Worm (Caenorhabditis elegans) whole organism, L2 larva: ENCODE results near the gene dpy-2.
A peak's percentile ranks its signal among the peaks of the same experiment; 100 is the strongest.

Experiments
- C34F6.9 ChIP-seq: fragments of 150-350 bp; optimal IDR thresholded peaks from 2 replicates; lab custom pipeline; 2014; ENCODE audit warnings: missing biosample characterization, missing genetic modification characterization
- R02D3.7 ChIP-seq: fragments of 150-350 bp; optimal IDR thresholded peaks from 2 replicates; lab custom pipeline; 2014; ENCODE audit warnings: missing biosample characterization, missing genetic modification characterization
- ZK546.5 ChIP-seq: sonication (generic microtip); optimal IDR thresholded peaks from 2 replicates; lab custom pipeline; 2017; ENCODE audit warnings: missing biosample characterization, missing genetic modification characterization
- alr-1 ChIP-seq: fragments of 150-350 bp; optimal IDR thresholded peaks from 2 replicates; lab custom pipeline; 2014; ENCODE audit warnings: missing biosample characterization, missing genetic modification characterization
- ama-1 ChIP-seq: fragments of 150-350 bp; optimal IDR thresholded peaks from 2 replicates; lab custom pipeline; 2018; ENCODE audit warnings: inconsistent platforms
- blmp-1 ChIP-seq: sonication (generic microtip); optimal IDR thresholded peaks from 2 replicates; lab custom pipeline; 2017; ENCODE audit warnings: missing genetic modification characterization, mild to moderate bottlenecking, missing compliant biosample characterization, antibody characterized with exemption, moderate library complexity; ENCODE audit not compliant: insufficient read depth
- ceh-16 ChIP-seq: fragments of 150-350 bp; optimal IDR thresholded peaks from 2 replicates; lab custom pipeline; 2014; ENCODE audit warnings: missing biosample characterization, missing genetic modification characterization
- ceh-82 ChIP-seq: fragments of 150-350 bp; optimal IDR thresholded peaks from 2 replicates; lab custom pipeline; 2014; ENCODE audit warnings: missing biosample characterization, missing genetic modification characterization
- crh-2 ChIP-seq: sonication (generic microtip); optimal IDR thresholded peaks from 2 replicates; lab custom pipeline; 2017; ENCODE audit warnings: missing biosample characterization, missing genetic modification characterization
- dmd-4 ChIP-seq: sonication (generic microtip); optimal IDR thresholded peaks from 2 replicates; lab custom pipeline; 2017; ENCODE audit warnings: missing biosample characterization, missing genetic modification characterization
- egl-27 ChIP-seq: sonication (generic microtip); optimal IDR thresholded peaks from 3 replicates; lab custom pipeline; 2017; ENCODE audit warnings: missing biosample characterization, missing genetic modification reagents, missing genetic modification characterization
- fos-1 ChIP-seq: fragments of 150-350 bp; optimal IDR thresholded peaks from 2 replicates; lab custom pipeline; 2014; ENCODE audit warnings: missing biosample characterization, missing genetic modification characterization
- gmeb-1 ChIP-seq: fragments of 150-350 bp; optimal IDR thresholded peaks from 2 replicates; lab custom pipeline; 2014; ENCODE audit warnings: missing biosample characterization, missing genetic modification characterization
- lin-11 ChIP-seq: fragments of 150-350 bp; sonication (generic microtip); optimal IDR thresholded peaks from 2 replicates; lab custom pipeline; 2014; ENCODE audit warnings: missing biosample characterization, missing genetic modification characterization, inconsistent platforms, mixed read lengths
- lin-13 ChIP-seq: fragments of 150-350 bp; optimal IDR thresholded peaks from 2 replicates; lab custom pipeline; 2014; ENCODE audit warnings: missing biosample characterization, missing genetic modification reagents, missing genetic modification characterization
- lsy-2 ChIP-seq, 2 experiments: fragments of 150-350 bp in 1 of 2; sonication (generic microtip) in 1 of 2; optimal IDR thresholded peaks; 2 replicates each; lab custom pipeline; 2014 to 2017; ENCODE audit warnings: missing biosample characterization in 2 of 2, missing genetic modification characterization in 2 of 2
- mbf-1 ChIP-seq: sonication (generic microtip); optimal IDR thresholded peaks from 2 replicates; lab custom pipeline; 2017; ENCODE audit warnings: missing biosample characterization, missing genetic modification characterization
- mdl-1 ChIP-seq, 2 experiments: fragments of 150-350 bp in 1 of 2; sonication (generic microtip) in 1 of 2; optimal IDR thresholded peaks; 2 replicates each; lab custom pipeline; 2017; ENCODE audit warnings: missing biosample characterization in 2 of 2, missing genetic modification characterization in 2 of 2
- nhr-10 ChIP-seq: sonication (generic microtip); optimal IDR thresholded peaks from 2 replicates; lab custom pipeline; 2017; ENCODE audit warnings: missing biosample characterization, missing genetic modification characterization
- nhr-11 ChIP-seq: fragments of 150-350 bp; optimal IDR thresholded peaks from 2 replicates; lab custom pipeline; 2014; ENCODE audit warnings: missing biosample characterization, missing genetic modification characterization
- nhr-129 ChIP-seq: fragments of 150-350 bp; optimal IDR thresholded peaks from 2 replicates; lab custom pipeline; 2014; ENCODE audit warnings: missing biosample characterization, missing genetic modification characterization
- nhr-21 ChIP-seq: fragments of 150-350 bp; optimal IDR thresholded peaks from 2 replicates; lab custom pipeline; 2014; ENCODE audit warnings: missing biosample characterization, missing genetic modification characterization
- nhr-23 ChIP-seq: fragments of 150-350 bp; optimal IDR thresholded peaks from 2 replicates; lab custom pipeline; 2014; ENCODE audit warnings: missing biosample characterization, missing genetic modification reagents, missing genetic modification characterization
- nhr-237 ChIP-seq: fragments of 150-350 bp; optimal IDR thresholded peaks from 2 replicates; lab custom pipeline; 2014; ENCODE audit warnings: missing biosample characterization, missing genetic modification characterization
- nhr-25 ChIP-seq: fragments of 150-350 bp; sonication (generic microtip); optimal IDR thresholded peaks from 3 replicates; lab custom pipeline; 2014; ENCODE audit warnings: missing biosample characterization, missing genetic modification characterization
- nhr-77 ChIP-seq: fragments of 150-350 bp; optimal IDR thresholded peaks from 2 replicates; lab custom pipeline; 2014; ENCODE audit warnings: missing biosample characterization, missing genetic modification characterization
- peb-1 ChIP-seq: fragments of 150-350 bp; optimal IDR thresholded peaks from 2 replicates; lab custom pipeline; 2014; ENCODE audit warnings: missing biosample characterization, missing genetic modification characterization
- sem-4 ChIP-seq: fragments of 150-350 bp; optimal IDR thresholded peaks from 2 replicates; lab custom pipeline; 2014; ENCODE audit warnings: missing biosample characterization, missing genetic modification reagents, missing genetic modification characterization
- skn-1 ChIP-seq: sonication (generic microtip); optimal IDR thresholded peaks from 2 replicates; lab custom pipeline; 2017; ENCODE audit warnings: missing biosample characterization, missing genetic modification characterization
- sma-9 ChIP-seq, 2 experiments: fragments of 150-350 bp in 1 of 2; sonication (generic microtip) in 1 of 2; optimal IDR thresholded peaks; 2 replicates each; lab custom pipeline; 2014 to 2016; ENCODE audit warnings: missing genetic modification characterization in 2 of 2, mild to moderate bottlenecking in 1 of 2, missing biosample characterization in 1 of 2, missing compliant biosample characterization in 1 of 2, missing genetic modification reagents in 1 of 2, moderate library complexity in 1 of 2
- unc-62 ChIP-seq: fragments of 150-350 bp; optimal IDR thresholded peaks from 2 replicates; lab custom pipeline; 2014; ENCODE audit warnings: missing biosample characterization, missing genetic modification reagents, missing genetic modification characterization
- zag-1 ChIP-seq: fragments of 150-350 bp; optimal IDR thresholded peaks from 2 replicates; lab custom pipeline; 2014; ENCODE audit warnings: missing biosample characterization, missing genetic modification characterization
- ztf-11 ChIP-seq: sonication (generic microtip); optimal IDR thresholded peaks from 2 replicates; lab custom pipeline; 2017; ENCODE audit warnings: missing biosample characterization, missing genetic modification characterization
- ztf-4 ChIP-seq: fragments of 150-350 bp; optimal IDR thresholded peaks from 2 replicates; lab custom pipeline; 2014; ENCODE audit warnings: missing biosample characterization, missing genetic modification characterization

dpy-2 gene

DNA sequence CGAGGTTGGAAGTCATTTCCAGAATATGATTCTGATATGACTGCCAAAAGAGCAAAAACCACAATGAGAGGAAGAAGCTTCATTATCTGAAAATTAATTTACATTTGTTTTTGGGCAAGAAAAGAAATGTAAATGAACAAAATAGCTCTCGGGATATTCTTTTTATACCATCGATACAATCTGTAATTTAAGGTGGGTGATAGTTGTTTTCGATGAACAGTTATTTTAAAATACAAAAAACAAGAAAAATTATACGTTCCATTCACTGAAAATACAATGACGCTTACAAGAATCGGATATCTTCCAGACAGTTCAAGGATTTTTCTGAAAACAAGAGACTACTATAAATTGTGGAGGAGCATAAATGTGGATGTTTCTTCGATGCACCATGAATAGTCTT is 30.6 kb downstream of the dpy-2 start, which contains the start of gene ins-15:
Gene ins-15, minus strand, starts transcription at position 101 of the 400 bp plus-strand sequence.
- no peak for TF ChIP-seq dmd-4 (tag; lab: Kevin White, UChicago)
- TF ChIP-seq unc-62 = no peak
- no peak for TF ChIP-seq mdl-1 (tag; optimal IDR thresholded peaks at IDR 0.05; lab: Kevin White, UChicago)
- TF ChIP-seq nhr-23 (tag; lab: Kevin White, UChicago) = no peak
- TF ChIP-seq lsy-2 (tag; optimal IDR thresholded peaks at IDR 0.05; lab: Kevin White, UChicago) = no peak
- TF ChIP-seq crh-2 (tag; lab: Kevin White, UChicago) = no peak
- TF ChIP-seq sem-4 = no peak

DNA sequence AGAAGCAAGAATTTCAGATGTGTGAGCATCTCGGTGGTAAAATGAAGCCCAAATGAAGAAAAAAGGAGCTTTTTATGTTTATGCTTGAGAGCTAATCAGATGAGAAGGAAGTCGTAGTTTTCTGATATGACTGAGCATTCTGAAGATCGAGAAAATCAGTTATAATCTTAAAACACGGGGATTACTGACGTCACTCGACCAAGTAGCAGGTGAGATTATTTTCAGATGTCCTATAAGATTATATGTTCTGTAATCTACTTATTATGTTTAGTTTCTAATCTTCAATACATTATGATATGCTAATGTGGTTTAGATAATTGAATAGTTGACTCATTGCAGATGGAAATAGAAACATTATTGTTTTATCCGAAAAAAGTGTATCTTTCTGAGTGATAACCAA is 31.7 kb downstream of the dpy-2 start, which contains the start of gene ins-14:
Gene ins-14, minus strand, starts transcription at position 32 of the 400 bp plus-strand sequence.
- TF ChIP-seq sem-4 (no peak), sma-9 (GFP tag; optimal IDR thresholded peaks at IDR 0.05; lab: Kevin White, UChicago) (peak; percentile 33), sma-9 (tag; optimal IDR thresholded peaks at IDR 0.05; lab: Kevin White, UChicago) (no peak)

- TF ChIP-seq ztf-4 (tag; lab: Kevin White, UChicago) (no peak), fos-1 (tag; lab: Kevin White, UChicago) (no peak), nhr-25 (tag; lab: Kevin White, UChicago) (no peak), lin-11 (tag; lab: Kevin White, UChicago) (no peak), skn-1 (no peak), nhr-129 (tag; lab: Kevin White, UChicago) (no peak), C34F6.9 (no peak)
Measured at ce11 chrII:6746404-6746803, 32.3 kb downstream of the dpy-2 start, which contains the start of gene F41G3.5. F41G3.5 (plus strand) TSS chrII:6746704.

DNA sequence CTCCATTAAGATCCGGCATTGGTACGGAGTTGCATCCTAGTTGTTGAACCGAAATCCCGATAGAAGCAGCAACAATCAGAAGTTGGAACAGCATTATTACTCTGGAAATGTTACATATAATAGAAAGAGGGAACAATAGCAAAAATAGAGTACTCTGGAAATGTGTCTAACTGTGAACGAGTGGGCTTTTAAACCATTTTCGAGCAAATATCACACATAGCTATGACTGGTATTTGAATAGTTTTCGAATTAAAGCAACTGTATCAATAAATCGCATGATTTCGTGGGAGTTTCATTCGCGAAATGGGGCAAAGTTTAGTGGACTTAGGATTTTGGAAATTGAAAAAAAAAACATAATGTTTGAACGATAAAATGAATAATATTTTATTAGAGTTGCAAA is 35.3 kb downstream of the dpy-2 start, which contains the start of gene F41G3.10:
Gene F41G3.10, minus strand, starts transcription at position 101 of the 400 bp plus-strand sequence.
- no peak for TF ChIP-seq lin-13 (GFP tag; lab: Kevin White, UChicago)
- no peak for TF ChIP-seq nhr-237 (tag; lab: Kevin White, UChicago)
- TF ChIP-seq nhr-10 = no peak
- no peak for TF ChIP-seq skn-1
- TF ChIP-seq nhr-77 (tag; lab: Kevin White, UChicago) = no peak
- TF ChIP-seq ztf-4 (tag; lab: Kevin White, UChicago) = no peak
- no peak for TF ChIP-seq nhr-23 (tag; lab: Kevin White, UChicago)
- TF ChIP-seq ZK546.5 (tag; lab: Kevin White, UChicago) = no peak
- TF ChIP-seq zag-1 (tag; lab: Kevin White, UChicago) = no peak
- TF ChIP-seq ama-1 (lab: Kevin White, UChicago) = no peak
- no peak for TF ChIP-seq R02D3.7
- no peak for TF ChIP-seq peb-1 (tag; lab: Kevin White, UChicago)
- no peak for TF ChIP-seq gmeb-1 (tag; lab: Kevin White, UChicago)
- TF ChIP-seq sem-4 = no peak
- TF ChIP-seq nhr-129 (tag; lab: Kevin White, UChicago) = no peak
- no peak for TF ChIP-seq egl-27 (tag; lab: Kevin White, UChicago)
- TF ChIP-seq nhr-11 = no peak
- no peak for TF ChIP-seq nhr-21
- TF ChIP-seq ceh-82 = no peak
- no peak for TF ChIP-seq blmp-1 (tag; lab: Kevin White, UChicago)

DNA sequence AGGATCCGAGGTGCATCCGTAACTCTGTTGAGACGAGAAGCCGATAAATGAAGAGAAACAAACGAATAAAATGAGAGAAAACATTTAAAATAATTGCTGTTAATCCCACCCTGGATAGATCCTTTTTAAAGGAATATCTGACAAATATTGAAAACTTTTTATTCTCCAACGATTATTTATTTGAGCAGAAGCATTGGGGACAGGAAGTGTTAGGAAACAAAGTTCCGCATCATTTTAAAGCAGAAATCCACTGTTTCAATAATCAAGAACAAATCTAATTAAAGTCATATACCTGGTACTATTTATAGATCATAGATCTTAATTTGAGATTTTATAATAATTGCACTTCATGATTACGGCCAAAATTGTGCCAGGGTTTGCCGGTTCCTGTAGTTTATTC is 36.8 kb downstream of the dpy-2 start, which contains the start of gene F41G3.20:
Gene F41G3.20, minus strand, starts transcription at position 101 of the 400 bp plus-strand sequence.
- no peak for TF ChIP-seq ztf-11 (tag; lab: Kevin White, UChicago)
- TF ChIP-seq sem-4 = no peak
- no peak for TF ChIP-seq nhr-21
- no peak for TF ChIP-seq ceh-16
- TF ChIP-seq R02D3.7 = no peak
- TF ChIP-seq unc-62 = no peak
- no peak for TF ChIP-seq blmp-1 (tag; lab: Kevin White, UChicago)
- TF ChIP-seq ZK546.5 (tag; lab: Kevin White, UChicago) = no peak
- TF ChIP-seq skn-1 = no peak
- no peak for TF ChIP-seq mbf-1 (tag; lab: Kevin White, UChicago)
- TF ChIP-seq lin-11 (tag; lab: Kevin White, UChicago) = no peak
- no peak for TF ChIP-seq nhr-11
- no peak for TF ChIP-seq alr-1 (tag; lab: Kevin White, UChicago)
